Worm (Caenorhabditis elegans): ENCODE measurements around the gene mltn-1.

Gene mltn-1

ce11 chrII:13117135-13117534 is 27.9 kb downstream of the mltn-1 start, which contains the start of gene gfm-1 (continued):
- TF ChIP-seq pha-4 (tag; optimal IDR thresholded peaks at IDR 0.05) (no peak), nhr-232 (tag; optimal IDR thresholded peaks at IDR 0.05) (no peak), odd-2 (tag; optimal IDR thresholded peaks at IDR 0.05) (no peak), lim-6 (tag; optimal IDR thresholded peaks at IDR 0.05) (peak; percentile 13), ceh-31 (tag; optimal IDR thresholded peaks at IDR 0.05) (peak; percentile 87), ceh-19 (GFP tag; optimal IDR thresholded peaks at IDR 0.05) (no peak), ceh-30 (tag; optimal IDR thresholded peaks at IDR 0.05) (no peak), ahr-1 (tag; optimal IDR thresholded peaks at IDR 0.05) (peak; percentile 36), eyg-1 (tag; optimal IDR thresholded peaks at IDR 0.05) (no peak), hlh-8 (tag; optimal IDR thresholded peaks at IDR 0.05) (peak; percentile 81), dve-1 (tag; optimal IDR thresholded peaks at IDR 0.05) (no peak), pag-3 (tag; optimal IDR thresholded peaks at IDR 0.05; ENCODE audit: borderline replicate concordance) (no peak), che-1 (tag; optimal IDR thresholded peaks at IDR 0.05) (no peak), syd-9 (tag; optimal IDR thresholded peaks at IDR 0.05) (no peak), unc-42 (tag; optimal IDR thresholded peaks at IDR 0.05) (peak; percentile 41), hlh-13 (GFP tag; optimal IDR thresholded peaks at IDR 0.05) (no peak), sox-2 (GFP tag; IDR thresholded peaks at IDR 0.05) (no peak), npax-4 (tag; optimal IDR thresholded peaks at IDR 0.05) (no peak), fkh-6 (tag; optimal IDR thresholded peaks at IDR 0.05) (no peak), rnt-1 (tag; optimal IDR thresholded peaks at IDR 0.05) (peak; percentile 26), unc-55 (GFP tag; optimal IDR thresholded peaks at IDR 0.05) (no peak), tbx-7 (tag; optimal IDR thresholded peaks at IDR 0.05) (peak; percentile 86), ceh-6 (GFP tag; optimal IDR thresholded peaks at IDR 0.05) (no peak), elt-2 (tag; optimal IDR thresholded peaks at IDR 0.05) (peak; percentile 63)

- no peak for TF ChIP-seq rnt-1 (tag; optimal IDR thresholded peaks at IDR 0.05)
- TF ChIP-seq ref-2 (tag; optimal IDR thresholded peaks at IDR 0.05): no peak
- no peak for TF ChIP-seq dmd-4 (tag; optimal IDR thresholded peaks at IDR 0.05; ENCODE audit: borderline replicate concordance)
- no peak for TF ChIP-seq pag-3 (tag; optimal IDR thresholded peaks at IDR 0.05; ENCODE audit: borderline replicate concordance)
- no peak for TF ChIP-seq ceh-6 (GFP tag; optimal IDR thresholded peaks at IDR 0.05)
- TF ChIP-seq pqm-1 (tag; optimal IDR thresholded peaks at IDR 0.05): no peak
- TF ChIP-seq npax-4 (tag; optimal IDR thresholded peaks at IDR 0.05): no peak
- TF ChIP-seq ama-1 (optimal IDR thresholded peaks at IDR 0.05): no peak
- TF ChIP-seq lim-6 (tag; optimal IDR thresholded peaks at IDR 0.05): no peak
These were observed 28.3 kb downstream of the mltn-1 start, which contains the start of gene rict-1 for ce11 chrII:13116710-13117109. TSS of gene rict-1 (minus strand) at chrII:13116810.

ce11 chrII:13107719-13108118 is 37.3 kb downstream of the mltn-1 start, which contains the start of gene pqn-32:
TSS of gene pqn-32 (plus strand) at chrII:13108019.
- no peak for TF ChIP-seq ceh-6 (GFP tag; optimal IDR thresholded peaks at IDR 0.05)
- no peak for TF ChIP-seq hlh-15 (tag; optimal IDR thresholded peaks at IDR 0.05)
- TF ChIP-seq pag-3 (tag; optimal IDR thresholded peaks at IDR 0.05; ENCODE audit: borderline replicate concordance): no peak
- TF ChIP-seq ceh-48 (tag; optimal IDR thresholded peaks at IDR 0.05): no peak
- no peak for TF ChIP-seq T23F11.4 (GFP tag; optimal IDR thresholded peaks at IDR 0.05)
- TF ChIP-seq K02D7.2 (tag; optimal IDR thresholded peaks at IDR 0.05): no peak
- no peak for TF ChIP-seq F13H6.1 (tag; optimal IDR thresholded peaks at IDR 0.05)

- TF ChIP-seq che-1 (tag; optimal IDR thresholded peaks at IDR 0.05) (no peak), ceh-14 (tag; optimal IDR thresholded peaks at IDR 0.05) (no peak), hlh-15 (tag; optimal IDR thresholded peaks at IDR 0.05) (no peak), sox-4 (tag; optimal IDR thresholded peaks at IDR 0.05) (no peak), pax-1 (tag; optimal IDR thresholded peaks at IDR 0.05) (no peak), pha-2 (tag; optimal IDR thresholded peaks at IDR 0.05) (no peak), elt-2 (tag; optimal IDR thresholded peaks at IDR 0.05) (no peak), unc-55 (GFP tag; optimal IDR thresholded peaks at IDR 0.05) (no peak), ceh-45 (GFP tag; IDR thresholded peaks at IDR 0.05) (no peak), pqm-1 (tag; optimal IDR thresholded peaks at IDR 0.05) (no peak), ceh-19 (GFP tag; optimal IDR thresholded peaks at IDR 0.05) (no peak), npax-4 (tag; optimal IDR thresholded peaks at IDR 0.05) (no peak), ceh-48 (tag; optimal IDR thresholded peaks at IDR 0.05) (no peak), F13H6.1 (tag; optimal IDR thresholded peaks at IDR 0.05) (no peak), C38D4.7 (GFP tag; optimal IDR thresholded peaks at IDR 0.05) (no peak), ceh-34 (tag; optimal IDR thresholded peaks at IDR 0.05) (no peak), dve-1 (tag; optimal IDR thresholded peaks at IDR 0.05) (no peak), unc-86 (tag; optimal IDR thresholded peaks at IDR 0.05) (no peak), odd-2 (tag; optimal IDR thresholded peaks at IDR 0.05) (no peak), sox-2 (GFP tag; IDR thresholded peaks at IDR 0.05) (no peak)
These were observed 46.9 kb downstream of the mltn-1 start, which contains the start of gene col-86 for ce11 chrII:13098175-13098574. TSS of gene col-86 (minus strand) at chrII:13098275.

Data from whole organism, late embryonic.